Worm (Caenorhabditis elegans) whole organism, young adult: ENCODE data around the gene pho-12.

Source experiments
- T07F8.4 ChIP-seq: sonication (generic microtip); optimal IDR thresholded peaks from 2 replicates; lab custom pipeline; 2016; ENCODE audit warnings: mild to moderate bottlenecking, missing genetic modification characterization, moderate library complexity, missing compliant biosample characterization
- athp-1 ChIP-seq: sonication (generic microtip); optimal IDR thresholded peaks from 2 replicates; lab custom pipeline; 2017; ENCODE audit warnings: mild to moderate bottlenecking, missing genetic modification characterization, missing compliant biosample characterization
- hsf-1 ChIP-seq: fragments of 200-800 bp; sonication (Bioruptor generic); IDR thresholded peaks from 2 replicates; pipeline ENCODE4 v1.3.6; 2022; ENCODE audit warnings: missing genetic modification reagents, missing genetic modification characterization, missing compliant biosample characterization
- nfya-1 ChIP-seq: sonication (generic microtip); optimal IDR thresholded peaks from 2 replicates; lab custom pipeline; 2017; ENCODE audit warnings: antibody characterized with exemption, missing compliant biosample characterization, missing genetic modification characterization, borderline replicate concordance; ENCODE audit not compliant: insufficient read depth
- unc-130 ChIP-seq: sonication (generic microtip); optimal IDR thresholded peaks from 2 replicates; lab custom pipeline; 2016; ENCODE audit warnings: missing genetic modification reagents, missing genetic modification characterization, missing compliant biosample characterization

- TF ChIP-seq athp-1 = no peak
- no peak for TF ChIP-seq T07F8.4 (tag; lab: Kevin White, UChicago)
- TF ChIP-seq nfya-1 (tag; lab: Kevin White, UChicago) = no peak
- no peak for TF ChIP-seq hsf-1 (GFP tag; lab: Robert Waterston, UW)
- no peak for TF ChIP-seq unc-130
Measured at ce11 chrII:5084225-5084624, 23.6 kb upstream of the pho-12 start.
